Worm (Caenorhabditis elegans) whole organism, early embryonic: ENCODE measurements around the gene Y62H9A.5.

Experiments used
- B0310.2 ChIP-seq: sonication (generic microtip); optimal IDR thresholded peaks from 2 replicates; lab custom pipeline; 2016; ENCODE audit warnings: mild to moderate bottlenecking, missing genetic modification characterization, missing compliant biosample characterization
- F13C5.2 ChIP-seq: sonication (generic microtip); optimal IDR thresholded peaks from 2 replicates; lab custom pipeline; 2017; ENCODE audit warnings: mild to moderate bottlenecking, missing genetic modification characterization, inconsistent platforms, missing compliant biosample characterization
- aly-1 ChIP-seq: sonication (generic microtip); optimal IDR thresholded peaks from 2 replicates; lab custom pipeline; 2016; ENCODE audit warnings: missing genetic modification characterization, missing compliant biosample characterization
- ama-1 ChIP-seq: fragments of 150-350 bp; optimal IDR thresholded peaks from 2 replicates; lab custom pipeline; 2014
- ceh-13 ChIP-seq: fragments of 200-800 bp; sonication (Bioruptor generic); optimal IDR thresholded peaks from 2 replicates; lab custom pipeline; 2018; ENCODE audit warnings: mild to moderate bottlenecking, missing genetic modification characterization, missing compliant biosample characterization
- ceh-36 ChIP-seq: sonication (generic microtip); optimal IDR thresholded peaks from 2 replicates; lab custom pipeline; 2016; ENCODE audit warnings: missing genetic modification characterization, inconsistent platforms, missing compliant biosample characterization
- ets-7 ChIP-seq: sonication (generic microtip); optimal IDR thresholded peaks from 2 replicates; lab custom pipeline; 2016; ENCODE audit warnings: missing genotype, missing genetic modification characterization, missing compliant biosample characterization
- flt-1 ChIP-seq: fragments of 200-800 bp; sonication (Bioruptor generic); IDR thresholded peaks from 2 replicates; pipeline ENCODE4 v1.3.6; 2022; ENCODE audit warnings: missing genetic modification characterization, missing compliant biosample characterization
- hmbx-1 ChIP-seq: sonication (generic microtip); optimal IDR thresholded peaks from 2 replicates; lab custom pipeline; 2016; ENCODE audit warnings: mild to moderate bottlenecking, missing genetic modification characterization, missing compliant biosample characterization
- hmg-4 ChIP-seq: fragments of 200-800 bp; sonication (Bioruptor generic); optimal IDR thresholded peaks from 2 replicates; lab custom pipeline; 2018; ENCODE audit warnings: mild to moderate bottlenecking, missing genetic modification characterization, missing compliant biosample characterization
- hnd-1 ChIP-seq: sonication (generic microtip); optimal IDR thresholded peaks from 2 replicates; lab custom pipeline; 2016; ENCODE audit warnings: missing genetic modification characterization, missing compliant biosample characterization
- pes-1 ChIP-seq: fragments of 200-800 bp; sonication (Bioruptor generic); IDR thresholded peaks from 2 replicates; pipeline ENCODE4 v1.3.6; 2022; ENCODE audit warnings: missing genetic modification reagents, missing genetic modification characterization, missing compliant biosample characterization
- scrt-1 ChIP-seq: fragments of 200-800 bp; sonication (Bioruptor generic); IDR thresholded peaks from 2 replicates; pipeline ENCODE4 v1.3.6; 2022; ENCODE audit warnings: missing genetic modification characterization, missing compliant biosample characterization
- sea-1 ChIP-seq: fragments of 200-800 bp; sonication (Bioruptor generic); conservative IDR thresholded peaks from 2 replicates; pipeline ENCODE4 v1.3.6; 2022; ENCODE audit warnings: missing genetic modification characterization, missing compliant biosample characterization
- tbx-11 ChIP-seq: fragments of 200-800 bp; sonication (Bioruptor generic); IDR thresholded peaks from 2 replicates; pipeline ENCODE4 v1.3.6; 2022; ENCODE audit warnings: missing genetic modification characterization, missing compliant biosample characterization
- tbx-37 ChIP-seq: fragments of 200-800 bp; sonication (Bioruptor generic); conservative IDR thresholded peaks from 2 replicates; pipeline ENCODE4 v1.3.6; 2022; ENCODE audit warnings: missing genetic modification reagents, missing genetic modification characterization, missing compliant biosample characterization
- tra-4 ChIP-seq: sonication (generic microtip); optimal IDR thresholded peaks from 2 replicates; lab custom pipeline; 2017; ENCODE audit warnings: missing genetic modification characterization, missing compliant biosample characterization

The Y62H9A.5 gene

ce11 chrX:11898040-11898439, 15.3 kb upstream of the Y62H9A.5 start, which contains the start of gene Y62H9A.9:
Gene Y62H9A.9 (minus strand): TSS chrX:11898140.
- TF ChIP-seq tbx-11 (GFP tag; lab: Robert Waterston, UW) (no peak), aly-1 (no peak), ama-1 (lab: Kevin White, UChicago) (no peak)

ce11 chrX:11896708-11897107, 14.0 kb upstream of the Y62H9A.5 start:
- TF ChIP-seq scrt-1 (GFP tag; lab: Robert Waterston, UW) (no peak), ama-1 (lab: Kevin White, UChicago) (no peak), B0310.2 (tag; lab: Kevin White, UChicago) (no peak), tra-4 (tag; lab: Kevin White, UChicago) (no peak), ets-7 (tag; lab: Kevin White, UChicago) (no peak), aly-1 (no peak), hmbx-1 (tag; lab: Kevin White, UChicago) (no peak)

- TF ChIP-seq ceh-13 (GFP tag; lab: Kevin White, UChicago) (no peak), flt-1 (GFP tag; lab: Robert Waterston, UW) (no peak), ama-1 (lab: Kevin White, UChicago) (no peak), B0310.2 (tag; lab: Kevin White, UChicago) (no peak), aly-1 (no peak), ceh-36 (tag; lab: Kevin White, UChicago) (no peak), ets-7 (tag; lab: Kevin White, UChicago) (no peak), hnd-1 (tag; lab: Kevin White, UChicago) (no peak), pes-1 (GFP tag; lab: Robert Waterston, UW) (no peak), scrt-1 (GFP tag; lab: Robert Waterston, UW) (no peak), hmbx-1 (tag; lab: Kevin White, UChicago) (no peak), sea-1 (no peak)
Observed at ce11 chrX:11892328-11892727, 9.6 kb upstream of the Y62H9A.5 start, which contains the start of gene Y62H9A.8. Gene Y62H9A.8 (minus strand): TSS chrX:11892428.

- TF ChIP-seq scrt-1 (GFP tag; lab: Robert Waterston, UW) (no peak), ceh-36 (tag; lab: Kevin White, UChicago) (no peak), hmbx-1 (tag; lab: Kevin White, UChicago) (no peak), sea-1 (no peak), flt-1 (GFP tag; lab: Robert Waterston, UW) (no peak), B0310.2 (tag; lab: Kevin White, UChicago) (no peak)
Observed at ce11 chrX:11885577-11885976, 2.9 kb upstream of the Y62H9A.5 start, which contains the start of gene Y62H9A.7. Gene Y62H9A.7 (minus strand): TSS chrX:11885677.

- TF ChIP-seq B0310.2 (tag; lab: Kevin White, UChicago) = no peak
- TF ChIP-seq hnd-1 (tag; lab: Kevin White, UChicago) = no peak
- TF ChIP-seq pes-1 (GFP tag; lab: Robert Waterston, UW) = no peak
- TF ChIP-seq ets-7 (tag; lab: Kevin White, UChicago) = no peak
- TF ChIP-seq ama-1 (lab: Kevin White, UChicago) = no peak
- no peak for TF ChIP-seq tbx-37
- no peak for TF ChIP-seq tbx-11 (GFP tag; lab: Robert Waterston, UW)
- no peak for TF ChIP-seq sea-1
- TF ChIP-seq aly-1 = no peak
- TF ChIP-seq hmbx-1 (tag; lab: Kevin White, UChicago) = no peak
- TF ChIP-seq hmg-4 (GFP tag; lab: Kevin White, UChicago) = no peak
- TF ChIP-seq ceh-13 (GFP tag; lab: Kevin White, UChicago) = no peak
- no peak for TF ChIP-seq ceh-36 (tag; lab: Kevin White, UChicago)
- no peak for TF ChIP-seq F13C5.2 (tag; lab: Kevin White, UChicago)
- TF ChIP-seq flt-1 (GFP tag; lab: Robert Waterston, UW) = no peak
- no peak for TF ChIP-seq tra-4 (tag; lab: Kevin White, UChicago)
Observed at ce11 chrX:11879871-11880270, 2.8 kb downstream of the Y62H9A.5 start, which contains the start of the genes Y62H9A.3 and Y62H9A.4. Gene Y62H9A.3 (minus strand): TSS chrX:11879971. Gene Y62H9A.4 (plus strand): TSS chrX:11880126.

ce11 chrX:11878109-11878508, 4.6 kb downstream of the Y62H9A.5 start, which contains the start of gene Y62H9A.2:
Gene Y62H9A.2 (minus strand): TSS chrX:11878209.
- TF ChIP-seq B0310.2 (tag; lab: Kevin White, UChicago) (no peak), ama-1 (lab: Kevin White, UChicago) (no peak), tra-4 (tag; lab: Kevin White, UChicago) (no peak), ceh-13 (GFP tag; lab: Kevin White, UChicago) (no peak), hmg-4 (GFP tag; lab: Kevin White, UChicago) (no peak), tbx-37 (no peak), ceh-36 (tag; lab: Kevin White, UChicago) (no peak), scrt-1 (GFP tag; lab: Robert Waterston, UW) (no peak), sea-1 (no peak), hnd-1 (tag; lab: Kevin White, UChicago) (no peak), pes-1 (GFP tag; lab: Robert Waterston, UW) (no peak), flt-1 (GFP tag; lab: Robert Waterston, UW) (no peak), ets-7 (tag; lab: Kevin White, UChicago) (no peak)

- TF ChIP-seq flt-1 (GFP tag; lab: Robert Waterston, UW) (no peak), ceh-36 (tag; lab: Kevin White, UChicago) (no peak), tra-4 (tag; lab: Kevin White, UChicago) (no peak), hnd-1 (tag; lab: Kevin White, UChicago) (no peak)
Observed at ce11 chrX:11875260-11875659, 7.4 kb downstream of the Y62H9A.5 start, which contains the start of gene Y62H9A.1. Gene Y62H9A.1 (plus strand): TSS chrX:11875541.

- TF ChIP-seq sea-1 (no peak), aly-1 (no peak), ets-7 (tag; lab: Kevin White, UChicago) (no peak), scrt-1 (GFP tag; lab: Robert Waterston, UW) (0 out of 2 replicates have a peak, but pooled peaks have one; percentile 16), tbx-37 (no peak), ama-1 (lab: Kevin White, UChicago) (no peak), ceh-36 (tag; lab: Kevin White, UChicago) (no peak), ceh-13 (GFP tag; lab: Kevin White, UChicago) (no peak)
Observed at ce11 chrX:11872210-11872609, 10.5 kb downstream of the Y62H9A.5 start.
